Fruit fly (Drosophila melanogaster) whole organism, prepupa: Measurements from ENCODE around the gene CG3165.

Experiments used
- CG10669 ChIP-seq: fragments of 200-800 bp; sonication (Bioruptor generic); optimal IDR thresholded peaks from 3 replicates; lab custom pipeline; 2018; ENCODE audit warnings: missing biosample characterization, mild to moderate bottlenecking, missing genetic modification characterization, moderate library complexity
- CG6792 ChIP-seq: fragments of 200-800 bp; sonication (Bioruptor generic); optimal IDR thresholded peaks from 3 replicates; lab custom pipeline; 2016; ENCODE audit warnings: missing biosample characterization, missing genetic modification characterization
- Eip78C ChIP-seq: fragments of 200-800 bp; sonication (Bioruptor generic); peaks from one replicate; lab custom pipeline; 2016; ENCODE audit warnings: missing biosample characterization, missing genetic modification characterization
- Lpt ChIP-seq: fragments of 200-800 bp; sonication (Bioruptor generic); optimal IDR thresholded peaks from 3 replicates; lab custom pipeline; 2016; ENCODE audit warnings: missing biosample characterization, missing genetic modification characterization
- OdsH ChIP-seq: fragments of 200-800 bp; sonication (Bioruptor generic); optimal IDR thresholded peaks from 3 replicates; lab custom pipeline; 2016; ENCODE audit warnings: missing biosample characterization, missing genetic modification characterization
- Sox14 ChIP-seq: fragments of 200-800 bp; sonication (Bioruptor generic); optimal IDR thresholded peaks from 3 replicates; lab custom pipeline; 2016; ENCODE audit warnings: missing biosample characterization, missing genetic modification characterization
- eg ChIP-seq: fragments of 200-800 bp; sonication (Bioruptor generic); IDR thresholded peaks from 3 replicates; pipeline ENCODE4 v1.3.6; 2022; ENCODE audit warnings: missing biosample characterization, missing genetic modification characterization
- salr ChIP-seq, 2 experiments: fragments of 200-800 bp; sonication (Bioruptor generic); optimal IDR thresholded peaks; 3 replicates each; lab custom pipeline; 2016 to 2018; ENCODE audit warnings: missing biosample characterization in 2 of 2, missing genetic modification characterization in 2 of 2, mild to moderate bottlenecking in 1 of 2
- spab ChIP-seq: fragments of 200-800 bp; sonication (Bioruptor generic); optimal IDR thresholded peaks from 2 replicates; lab custom pipeline; 2017; ENCODE audit warnings: missing biosample characterization, mild to moderate bottlenecking, missing genetic modification characterization, missing genetic modification reagents
- svp ChIP-seq: fragments of 200-800 bp; sonication (Bioruptor generic); peaks from one replicate; lab custom pipeline; 2016; ENCODE audit warnings: missing biosample characterization, missing genetic modification characterization
- topi ChIP-seq: fragments of 200-800 bp; sonication (Bioruptor generic); optimal IDR thresholded peaks from 3 replicates; lab custom pipeline; 2016; ENCODE audit warnings: missing biosample characterization, missing genetic modification characterization

DNA sequence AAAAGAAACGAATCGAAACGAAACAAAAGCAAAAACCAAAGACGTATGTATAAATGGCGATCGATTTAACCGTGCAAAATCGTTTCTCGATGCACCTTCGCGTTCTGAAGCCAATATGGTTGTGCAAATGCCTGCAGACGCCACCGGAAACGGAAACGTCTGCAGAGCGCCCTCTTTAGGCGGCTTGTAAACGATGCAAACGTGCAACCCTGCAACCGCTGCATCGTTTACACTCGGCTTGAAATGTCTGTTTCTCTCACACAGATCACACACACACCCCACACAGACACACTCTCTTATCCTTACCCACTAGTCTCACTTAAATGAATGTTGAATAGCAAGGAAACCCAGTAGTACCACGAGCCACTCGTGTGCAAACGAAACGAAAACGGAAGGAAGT, 10.0 kb upstream of the CG3165 start:
- TF ChIP-seq svp (no peak), eg (GFP tag; lab: Robert Waterston, UW) (no peak), CG10669 (GFP tag; lab: Kevin White, UChicago) (no peak), Eip78C (GFP tag; lab: Kevin White, UChicago) (no peak), Sox14 (GFP tag; lab: Kevin White, UChicago) (no peak), Lpt (GFP tag; lab: Kevin White, UChicago) (no peak), salr (GFP tag; optimal IDR thresholded peaks at IDR 0.05; lab: Kevin White, UChicago) (no peak), CG6792 (GFP tag; lab: Kevin White, UChicago) (no peak), topi (GFP tag; lab: Kevin White, UChicago) (no peak), spab (GFP tag; lab: Kevin White, UChicago) (no peak), OdsH (GFP tag; lab: Kevin White, UChicago) (no peak)
